Worm (Caenorhabditis elegans): ENCODE results near the gene C07E3.10.

Gene C07E3.10

ce11 chrII:10389776-10390175 lies 43.6 kb downstream of the C07E3.10 start:
- TF ChIP-seq unc-62 (GFP tag; optimal IDR thresholded peaks at IDR 0.05): no peak

ce11 chrII:10390250-10390821 lies 44.2 kb downstream of the C07E3.10 start:
- TF ChIP-seq unc-62 (GFP tag; optimal IDR thresholded peaks at IDR 0.05): no peak

ce11 chrII:10390854-10391253 lies 44.7 kb downstream of the C07E3.10 start, which contains the start of the genes T09F3.2 and T09F3.7:
Gene T09F3.2 (plus strand): TSS chrII:10391154.
Gene T09F3.7 (plus strand): TSS chrII:10391168.
- no peak for TF ChIP-seq unc-62 (GFP tag; optimal IDR thresholded peaks at IDR 0.05)

- TF ChIP-seq unc-62 (GFP tag; optimal IDR thresholded peaks at IDR 0.05): no peak
Measured at ce11 chrII:10393282-10394179, 47.4 kb downstream of the C07E3.10 start, which contains the start of gene gpd-1. Gene gpd-1 (plus strand): TSS chrII:10394129.

- no peak for TF ChIP-seq unc-62 (GFP tag; optimal IDR thresholded peaks at IDR 0.05)
Measured at ce11 chrII:10395303-10395757, 49.2 kb downstream of the C07E3.10 start, which contains the start of gene T09F3.4. Gene T09F3.4 (plus strand): TSS chrII:10395707.

- TF ChIP-seq unc-62 (GFP tag; optimal IDR thresholded peaks at IDR 0.05): no peak
Measured at ce11 chrII:10396578-10396977, 50.4 kb downstream of the C07E3.10 start, which contains the start of gene T09F3.5. Gene T09F3.5 (plus strand): TSS chrII:10396878.
